Worm (Caenorhabditis elegans) whole organism, L1 larva: ENCODE data around the gene cec-3.
A peak's percentile ranks its signal among the peaks of the same experiment; 100 is the strongest.

ENCODE experiments used
- blmp-1 ChIP-seq: fragments of 150-350 bp; optimal IDR thresholded peaks from 2 replicates; lab custom pipeline; 2014; ENCODE audit warnings: missing biosample characterization, missing genetic modification characterization
- ceh-8 ChIP-seq: fragments of 200-800 bp; sonication (Bioruptor generic); optimal IDR thresholded peaks from 2 replicates; lab custom pipeline; 2018; ENCODE audit warnings: mild to moderate bottlenecking, missing genetic modification characterization, moderate library complexity, missing compliant biosample characterization
- ceh-82 ChIP-seq, 3 experiments: fragments of 150-350 bp in 1 of 3; sonication (generic microtip) in 2 of 3; optimal IDR thresholded peaks; 2 replicates each; lab custom pipeline; 2014 to 2017; ENCODE audit warnings: missing biosample characterization in 3 of 3, missing genetic modification characterization in 3 of 3
- ceh-90 ChIP-seq: sonication (generic microtip); optimal IDR thresholded peaks from 2 replicates; lab custom pipeline; 2016; ENCODE audit warnings: missing genetic modification characterization, missing compliant biosample characterization
- dsc-1 ChIP-seq: sonication (generic microtip); optimal IDR thresholded peaks from 2 replicates; lab custom pipeline; 2016; ENCODE audit warnings: mild to moderate bottlenecking, missing genetic modification characterization, missing compliant biosample characterization
- efl-1 ChIP-seq, 4 experiments: fragments of 150-350 bp; optimal IDR thresholded peaks in 3 of 4; peaks in 1 of 4; 1 replicate in 1 of 4; 2 replicates in 3 of 4; lab custom pipeline; 2014; ENCODE audit warnings: missing biosample characterization in 2 of 4, missing genetic modification characterization in 2 of 4, missing genetic modification reagents in 2 of 4
- efl-3 ChIP-seq: fragments of 200-800 bp; sonication (Bioruptor generic); optimal IDR thresholded peaks from 2 replicates; lab custom pipeline; 2018; ENCODE audit warnings: mild to moderate bottlenecking, missing genetic modification characterization, missing compliant biosample characterization
- egl-27 ChIP-seq, 2 experiments: fragments of 150-350 bp in 1 of 2; sonication (generic microtip); optimal IDR thresholded peaks; 3 replicates each; lab custom pipeline; 2017 to 2018; ENCODE audit warnings: missing biosample characterization in 2 of 2, missing genetic modification characterization in 2 of 2, missing genetic modification reagents in 2 of 2
- elt-2 ChIP-seq: sonication (generic microtip); optimal IDR thresholded peaks from 2 replicates; lab custom pipeline; 2016; ENCODE audit warnings: missing genetic modification characterization, mild to moderate bottlenecking, inconsistent platforms, missing compliant biosample characterization, missing genetic modification reagents
- ets-5 ChIP-seq: fragments of 200-800 bp; sonication (Bioruptor generic); IDR thresholded peaks from 2 replicates; pipeline ENCODE4 v1.3.6; 2022; ENCODE audit warnings: missing genetic modification characterization, missing compliant biosample characterization
- fkh-4 ChIP-seq: sonication (generic microtip); optimal IDR thresholded peaks from 2 replicates; lab custom pipeline; 2016; ENCODE audit warnings: missing compliant biosample characterization, missing genetic modification characterization, borderline replicate concordance
- fkh-8 ChIP-seq: sonication (generic microtip); optimal IDR thresholded peaks from 2 replicates; lab custom pipeline; 2016; ENCODE audit warnings: mild to moderate bottlenecking, missing genetic modification characterization, missing compliant biosample characterization
- hlh-17 ChIP-seq: fragments of 200-800 bp; sonication (Bioruptor generic); optimal IDR thresholded peaks from 2 replicates; lab custom pipeline; 2018; ENCODE audit warnings: missing genetic modification characterization, mild to moderate bottlenecking, missing compliant biosample characterization, moderate library complexity, borderline replicate concordance
- hpl-2 ChIP-seq: fragments of 150-350 bp; optimal IDR thresholded peaks from 2 replicates; lab custom pipeline; 2014; ENCODE audit warnings: missing biosample characterization, missing genetic modification reagents, missing genetic modification characterization
- irx-1 ChIP-seq: sonication (generic microtip); optimal IDR thresholded peaks from 2 replicates; lab custom pipeline; 2016; ENCODE audit warnings: missing genetic modification characterization, missing compliant biosample characterization
- isw-1 ChIP-seq: fragments of 200-800 bp; sonication (Bioruptor generic); IDR thresholded peaks from 2 replicates; pipeline ENCODE4 v1.3.6; 2022; ENCODE audit warnings: missing genetic modification characterization, missing compliant biosample characterization
- lin-14 ChIP-seq: fragments of 200-800 bp; sonication (Bioruptor generic); optimal IDR thresholded peaks from 2 replicates; lab custom pipeline; 2018; ENCODE audit warnings: mild to moderate bottlenecking, missing genetic modification characterization, moderate library complexity, missing compliant biosample characterization
- lin-15B ChIP-seq: fragments of 150-350 bp; sonication (generic microtip); optimal IDR thresholded peaks from 3 replicates; lab custom pipeline; 2014; ENCODE audit warnings: missing biosample characterization, missing genetic modification characterization
- lin-35 ChIP-seq, 2 experiments: fragments of 150-350 bp; optimal IDR thresholded peaks; 2 replicates each; lab custom pipeline; 2014; ENCODE audit warnings: missing biosample characterization in 2 of 2, missing genetic modification characterization in 2 of 2, missing genetic modification reagents in 2 of 2
- lsy-2 ChIP-seq, 2 experiments: fragments of 150-350 bp; optimal IDR thresholded peaks; 2 replicates each; lab custom pipeline; 2014; ENCODE audit warnings: missing biosample characterization in 2 of 2, missing genetic modification characterization in 2 of 2
- mep-1 ChIP-seq: fragments of 150-350 bp; optimal IDR thresholded peaks from 2 replicates; lab custom pipeline; 2014; ENCODE audit warnings: missing biosample characterization, missing genetic modification characterization
- nhr-12 ChIP-seq: sonication (generic microtip); optimal IDR thresholded peaks from 2 replicates; lab custom pipeline; 2017; ENCODE audit warnings: missing biosample characterization, missing genetic modification characterization
- nhr-19 ChIP-seq: fragments of 200-800 bp; sonication (Bioruptor generic); conservative IDR thresholded peaks from 2 replicates; pipeline ENCODE4 v1.3.6; 2022; ENCODE audit warnings: missing genetic modification characterization, missing compliant biosample characterization
- nhr-20 ChIP-seq: sonication (generic microtip); optimal IDR thresholded peaks from 2 replicates; lab custom pipeline; 2016; ENCODE audit warnings: mild to moderate bottlenecking, missing genetic modification characterization, missing compliant biosample characterization
- nhr-28 ChIP-seq: fragments of 150-350 bp; optimal IDR thresholded peaks from 2 replicates; lab custom pipeline; 2014; ENCODE audit warnings: missing biosample characterization, missing genetic modification characterization
- nhr-84 ChIP-seq: sonication (generic microtip); optimal IDR thresholded peaks from 2 replicates; lab custom pipeline; 2017; ENCODE audit warnings: missing biosample characterization, missing genetic modification characterization
- nhr-85 ChIP-seq: sonication (generic microtip); peaks from one replicate; lab custom pipeline; 2016; ENCODE audit warnings: missing genetic modification characterization, inconsistent platforms, missing compliant biosample characterization
- nhr-90 ChIP-seq: sonication (generic microtip); optimal IDR thresholded peaks from 2 replicates; lab custom pipeline; 2016; ENCODE audit warnings: mild to moderate bottlenecking, missing genetic modification characterization, missing compliant biosample characterization; ENCODE audit not compliant: poor library complexity
- pax-3 ChIP-seq: fragments of 200-800 bp; sonication (Bioruptor generic); optimal IDR thresholded peaks from 2 replicates; lab custom pipeline; 2018; ENCODE audit warnings: mild to moderate bottlenecking, missing genetic modification characterization, moderate library complexity, missing compliant biosample characterization
- pqm-1 ChIP-seq: sonication (generic microtip); optimal IDR thresholded peaks from 3 replicates; lab custom pipeline; 2017; ENCODE audit warnings: missing biosample characterization, missing genetic modification characterization
- sptf-1 ChIP-seq: fragments of 150-350 bp; optimal IDR thresholded peaks from 2 replicates; lab custom pipeline; 2014; ENCODE audit warnings: missing biosample characterization, missing genetic modification characterization
- tlp-1 ChIP-seq: fragments of 150-350 bp; optimal IDR thresholded peaks from 2 replicates; lab custom pipeline; 2014; ENCODE audit warnings: missing biosample characterization, missing genetic modification characterization
- unc-30 ChIP-seq: sonication (generic microtip); optimal IDR thresholded peaks from 2 replicates; lab custom pipeline; 2017; ENCODE audit warnings: missing biosample characterization, missing genetic modification characterization
- vab-15 ChIP-seq: sonication (generic microtip); optimal IDR thresholded peaks from 2 replicates; lab custom pipeline; 2017; ENCODE audit warnings: missing genotype, mild to moderate bottlenecking, missing genetic modification characterization, missing compliant biosample characterization
- xbp-1 ChIP-seq: sonication (generic microtip); optimal IDR thresholded peaks from 2 replicates; lab custom pipeline; 2016; ENCODE audit warnings: missing genetic modification characterization, missing compliant biosample characterization
- zag-1 ChIP-seq: fragments of 150-350 bp; optimal IDR thresholded peaks from 2 replicates; lab custom pipeline; 2014; ENCODE audit warnings: missing biosample characterization, missing genetic modification characterization
- ztf-11 ChIP-seq, 2 experiments: sonication (generic microtip); optimal IDR thresholded peaks; 2 replicates each; lab custom pipeline; 2016 to 2017; ENCODE audit warnings: missing genetic modification characterization in 2 of 2, missing biosample characterization in 1 of 2, missing compliant biosample characterization in 1 of 2

The cec-3 gene

DNA sequence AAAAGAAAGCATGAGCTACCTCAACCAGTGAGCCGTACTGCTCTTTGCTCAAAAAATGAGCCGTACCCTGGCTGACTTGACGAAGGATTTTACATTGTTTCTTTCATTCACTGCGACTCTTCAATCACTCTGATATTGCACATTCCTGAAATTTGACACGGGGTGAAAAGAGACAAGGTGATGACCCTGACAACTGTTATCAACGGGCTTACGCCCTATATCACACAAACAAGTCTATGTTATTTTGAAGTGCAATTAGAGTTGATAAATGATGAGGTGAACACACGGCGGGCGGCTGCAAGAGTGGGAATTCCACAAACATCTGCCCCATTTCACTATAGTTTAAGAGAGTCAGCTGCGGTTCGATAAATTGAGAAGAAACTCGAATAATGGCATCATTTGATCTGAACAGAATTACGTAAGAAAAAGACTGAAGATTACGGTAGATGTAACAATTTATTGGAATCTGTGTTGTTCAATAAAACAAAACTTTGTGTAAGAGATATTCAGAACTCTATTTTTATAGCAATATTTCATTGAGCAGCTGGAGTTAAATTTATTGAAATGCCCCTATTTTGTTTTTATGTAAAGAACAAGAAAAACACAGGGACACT lies 20.7 kb downstream of the cec-3 start (continued):
- TF ChIP-seq nhr-20 (tag; lab: Kevin White, UChicago) (peak; percentile 84), xbp-1 (tag; lab: Kevin White, UChicago) (peak; percentile 11)

DNA sequence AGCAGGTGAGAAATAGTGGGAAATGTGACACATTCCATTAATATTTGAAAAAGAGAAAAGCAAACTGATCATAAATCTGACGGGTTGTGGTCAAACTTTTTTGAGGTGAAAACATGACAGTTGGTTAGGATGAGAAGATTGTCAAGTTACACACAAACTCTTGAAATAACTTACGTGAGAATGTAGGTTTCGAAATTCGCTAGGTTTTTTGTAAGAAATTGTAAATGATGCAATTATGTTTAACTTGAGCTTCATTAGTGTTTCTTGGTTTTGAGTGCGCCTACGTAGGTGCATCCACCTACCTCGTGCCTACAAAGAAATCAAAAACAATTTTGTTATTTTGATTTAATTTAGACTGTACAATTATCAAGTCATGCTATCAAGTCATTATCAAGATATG lies 22.1 kb downstream of the cec-3 start, which contains the start of gene cex-2:
cex-2 (minus strand) TSS at position 101 of the 400 bp plus-strand sequence.
- TF ChIP-seq zag-1 (tag; lab: Kevin White, UChicago) (no peak), xbp-1 (tag; lab: Kevin White, UChicago) (no peak), lin-14 (no peak), vab-15 (tag; lab: Kevin White, UChicago) (no peak), isw-1 (GFP tag; lab: Robert Waterston, UW) (no peak), hpl-2 (GFP tag; lab: Kevin White, UChicago) (no peak), egl-27 (tag; optimal IDR thresholded peaks at IDR 0.05; lab: Kevin White, UChicago) (no peak), tlp-1 (tag; lab: Kevin White, UChicago) (no peak), mep-1 (tag; lab: Kevin White, UChicago) (no peak), irx-1 (tag; lab: Kevin White, UChicago) (no peak)

DNA sequence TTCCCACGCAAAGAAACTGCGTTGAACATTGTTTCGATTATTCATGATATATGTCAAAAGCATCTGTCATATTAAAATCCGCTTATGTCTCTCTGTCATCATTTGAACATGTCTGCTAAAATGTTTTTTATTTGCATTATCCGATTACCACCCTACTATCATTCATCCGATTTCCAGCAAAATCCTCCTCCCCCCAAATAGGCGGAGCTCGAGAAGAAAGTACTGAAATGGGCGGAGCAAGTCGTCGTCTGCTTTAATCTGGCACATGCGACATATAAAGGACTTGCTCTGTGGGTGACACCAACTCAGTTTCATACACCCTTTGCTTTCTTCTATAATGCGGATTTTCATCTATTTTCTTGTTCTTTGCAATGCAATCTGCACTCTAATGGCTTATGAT lies 25.3 kb downstream of the cec-3 start, which contains the start of gene T09A5.14:
T09A5.14 (plus strand) TSS at position 301 of the 400 bp plus-strand sequence.
- TF ChIP-seq efl-1 (optimal IDR thresholded peaks at IDR 0.05; lab: Kevin White, UChicago), result no peak
- no peak for TF ChIP-seq efl-1 (GFP tag; optimal IDR thresholded peaks at IDR 0.05 in 1 of 2; lab: Kevin White, UChicago)
- no peak for TF ChIP-seq pqm-1
- TF ChIP-seq dsc-1 (tag; lab: Kevin White, UChicago), result peak; percentile 46

DNA sequence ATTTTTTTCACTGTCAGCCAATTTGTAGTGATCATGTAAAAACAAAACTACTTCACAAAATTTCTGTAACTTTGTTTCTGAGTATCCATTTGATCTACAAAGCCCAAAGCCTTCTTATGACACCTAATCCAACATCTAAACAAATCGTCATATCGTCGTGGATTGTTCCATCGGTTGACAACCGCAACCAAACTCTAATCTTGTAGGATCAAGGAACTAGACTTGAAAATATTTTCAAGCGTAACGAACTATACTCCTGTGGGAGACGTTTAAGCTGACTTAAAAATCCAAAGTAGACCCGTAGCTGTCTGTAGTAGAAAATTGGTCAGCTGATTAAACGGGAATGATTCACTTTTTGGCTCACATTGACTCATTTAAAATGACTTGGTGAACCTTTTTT lies 27.8 kb downstream of the cec-3 start:
- peak; percentile 3 for TF ChIP-seq dsc-1 (tag; lab: Kevin White, UChicago)
- TF ChIP-seq nhr-84 (tag; lab: Kevin White, UChicago), result no peak

DNA sequence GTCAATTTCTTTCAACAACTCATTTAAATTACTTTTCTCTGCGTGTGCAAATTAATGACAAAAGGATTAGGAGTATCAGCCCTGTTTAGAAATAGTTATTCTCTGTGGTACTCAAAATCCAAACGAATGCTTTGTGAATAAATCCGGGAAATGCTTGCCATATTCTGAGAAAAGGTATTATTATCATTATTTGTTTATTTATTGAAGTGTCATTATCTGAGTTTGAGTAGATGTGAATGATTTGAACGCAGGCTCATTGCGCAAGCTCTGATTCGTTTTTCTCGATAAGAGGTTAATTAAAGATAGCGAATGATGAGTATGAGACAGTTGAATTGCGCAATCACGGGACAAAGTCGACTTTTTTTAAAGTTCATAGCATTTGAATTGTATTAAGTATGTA lies 29.5 kb downstream of the cec-3 start:
- TF ChIP-seq ceh-82 (tag; optimal IDR thresholded peaks at IDR 0.05; lab: Kevin White, UChicago), result no peak
- TF ChIP-seq lsy-2 (tag; optimal IDR thresholded peaks at IDR 0.05; lab: Kevin White, UChicago), result no peak
- no peak for TF ChIP-seq sptf-1 (tag; lab: Kevin White, UChicago)
- no peak for TF ChIP-seq nhr-84 (tag; lab: Kevin White, UChicago)
- TF ChIP-seq ceh-90 (tag; lab: Kevin White, UChicago), result no peak
- no peak for TF ChIP-seq fkh-8 (tag; lab: Kevin White, UChicago)
- TF ChIP-seq zag-1 (tag; lab: Kevin White, UChicago), result no peak
- no peak for TF ChIP-seq nhr-90 (tag; lab: Kevin White, UChicago)
- TF ChIP-seq hlh-17 (GFP tag; lab: Kevin White, UChicago), result no peak
- no peak for TF ChIP-seq blmp-1 (tag; lab: Kevin White, UChicago)
- TF ChIP-seq dsc-1 (tag; lab: Kevin White, UChicago), result peak; percentile 83
- peak; percentile 41 for TF ChIP-seq pax-3 (tag; lab: Kevin White, UChicago)
- TF ChIP-seq ceh-8 (GFP tag; lab: Kevin White, UChicago), result no peak
- no peak for TF ChIP-seq lin-35 (GFP tag; optimal IDR thresholded peaks at IDR 0.05; lab: Kevin White, UChicago)
- TF ChIP-seq nhr-12 (tag; lab: Kevin White, UChicago), result no peak
- no peak for TF ChIP-seq mep-1 (tag; lab: Kevin White, UChicago)
- TF ChIP-seq, all 84 proteins: peak for 2

DNA sequence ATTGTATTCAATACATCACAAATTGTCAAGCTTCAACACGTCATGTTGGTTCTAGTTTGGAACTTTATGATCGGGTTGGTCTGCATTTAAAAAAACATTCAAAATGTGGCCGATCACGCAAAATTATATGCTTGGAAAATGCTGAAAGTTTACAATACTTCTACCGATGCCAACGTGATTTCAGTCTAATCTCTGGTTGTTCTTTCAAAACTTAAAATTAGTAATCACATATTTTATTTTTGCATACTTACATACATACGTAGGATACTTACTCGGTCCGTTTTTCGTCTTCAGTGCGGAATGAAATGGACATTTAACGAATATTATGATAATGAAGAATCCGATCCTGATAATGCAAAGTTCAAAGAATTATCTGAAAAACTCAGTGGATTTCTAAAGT lies 32.3 kb downstream of the cec-3 start, which contains the start of gene srw-62:
srw-62 (plus strand) TSS at position 301 of the 400 bp plus-strand sequence.
- TF ChIP-seq nhr-19 (GFP tag; lab: Robert Waterston, UW) (no peak), ztf-11 (tag; optimal IDR thresholded peaks at IDR 0.05; lab: Kevin White, UChicago) (no peak), blmp-1 (tag; lab: Kevin White, UChicago) (no peak), nhr-28 (no peak), elt-2 (tag; lab: Kevin White, UChicago) (no peak), ets-5 (GFP tag; lab: Robert Waterston, UW) (no peak), nhr-85 (no peak), efl-3 (GFP tag; lab: Kevin White, UChicago) (no peak), lin-15B (tag; lab: Kevin White, UChicago) (no peak), unc-30 (tag; lab: Kevin White, UChicago) (no peak), fkh-4 (tag; lab: Kevin White, UChicago) (no peak)
